Worm (Caenorhabditis elegans) whole organism, L4/young adult: Measurements from ENCODE around the gene ugt-49.

Experiments used
- W03F9.2 ChIP-seq: fragments of 150-350 bp; optimal IDR thresholded peaks from 2 replicates; lab custom pipeline; 2014; ENCODE audit warnings: missing biosample characterization, missing genetic modification characterization
- dao-5 ChIP-seq: sonication (generic microtip); optimal IDR thresholded peaks from 2 replicates; lab custom pipeline; 2016; ENCODE audit warnings: missing genotype, missing genetic modification characterization, moderate library complexity, missing compliant biosample characterization
- him-1 ChIP-seq: sonication (generic microtip); optimal IDR thresholded peaks from 2 replicates; lab custom pipeline; 2016; ENCODE audit warnings: missing genotype, missing genetic modification reagents, missing genetic modification characterization, missing compliant biosample characterization

DNA sequence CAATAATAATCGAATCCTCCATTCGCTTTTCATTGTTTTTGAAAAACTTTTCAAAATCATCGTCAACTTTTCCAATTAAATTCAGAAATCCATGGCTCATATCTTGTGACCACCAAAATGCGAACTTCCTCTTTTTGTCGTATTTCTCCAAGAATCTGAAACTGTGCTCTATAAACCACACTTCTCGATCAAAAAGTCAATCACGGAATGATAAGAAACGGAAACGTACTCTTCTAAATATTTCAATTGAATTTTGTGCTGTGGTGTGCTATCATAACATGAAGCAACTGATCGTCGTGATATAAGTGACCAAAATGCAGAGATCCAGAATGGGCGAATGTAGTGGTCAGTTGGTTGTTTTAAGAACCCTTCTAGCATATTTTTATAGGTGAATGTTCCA, 32.6 kb downstream of the ugt-49 start:
- TF ChIP-seq him-1 (tag; lab: Kevin White, UChicago) (no peak), dao-5 (tag; lab: Kevin White, UChicago) (no peak), W03F9.2 (no peak)
